Worm (Caenorhabditis elegans): Measurements from ENCODE around the gene clec-223.

ce11 chrV:11244539-11244938 is 28.4 kb upstream of the clec-223 start, which contains the start of gene mxl-1:
- no peak for TF ChIP-seq elt-3 (tag; optimal IDR thresholded peaks at IDR 0.05)
- TF ChIP-seq unc-39 (tag; optimal IDR thresholded peaks at IDR 0.05) = no peak
- TF ChIP-seq dmd-4 (tag; optimal IDR thresholded peaks at IDR 0.05) = no peak
- no peak for TF ChIP-seq nhr-237 (tag; optimal IDR thresholded peaks at IDR 0.05)
- no peak for TF ChIP-seq ama-1 (optimal IDR thresholded peaks at IDR 0.05)
- TF ChIP-seq nhr-23 (tag; optimal IDR thresholded peaks at IDR 0.05) = no peak
